Worm (Caenorhabditis elegans): Measurements from ENCODE around the gene F13E9.15.

The F13E9.15 gene

DNA sequence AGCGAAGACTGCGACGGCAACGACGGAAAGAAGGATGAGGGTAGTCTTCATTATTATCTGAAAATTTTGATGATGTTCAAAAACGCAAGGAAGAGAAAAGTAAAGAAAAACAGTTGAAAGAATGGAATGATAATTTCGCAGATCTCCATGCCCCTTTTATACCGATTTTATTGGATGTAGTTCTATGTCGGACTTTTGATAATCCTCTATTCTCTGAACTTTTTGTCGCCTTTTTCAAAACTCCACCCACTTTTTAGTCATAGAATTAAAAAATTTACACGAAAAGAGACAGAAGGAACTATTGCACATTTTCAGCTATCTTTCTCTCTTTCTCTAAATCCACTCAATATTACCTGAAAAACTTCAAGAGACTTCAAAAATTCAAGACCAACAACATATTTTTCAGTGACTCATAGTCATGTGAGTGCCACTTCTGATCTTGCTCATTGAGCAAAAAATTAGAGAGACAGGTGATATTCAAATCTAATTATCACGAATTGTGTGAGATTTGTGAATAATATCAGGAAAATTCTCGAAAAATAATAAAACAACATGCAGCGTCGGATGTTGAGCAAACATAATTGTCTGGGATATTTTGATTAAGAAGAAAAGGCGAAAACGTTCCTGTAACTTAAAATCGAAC lies at the start of gene F13E9.15:
Gene F13E9.15, minus strand, starts transcription at position 51 of the 643 bp plus-strand sequence.
- TF ChIP-seq zim-3 (tag; optimal IDR thresholded peaks at IDR 0.05) (no peak), ets-4 (GFP tag; optimal IDR thresholded peaks at IDR 0.05) (no peak), pha-4 (tag; optimal IDR thresholded peaks at IDR 0.05) (no peak), ztf-22 (GFP tag; optimal IDR thresholded peaks at IDR 0.05) (no peak), dpl-1 (GFP tag; optimal IDR thresholded peaks at IDR 0.05) (no peak)

- TF ChIP-seq ceh-100 (GFP tag; IDR thresholded peaks at IDR 0.05): no peak
- TF ChIP-seq K12H6.12 (tag; optimal IDR thresholded peaks at IDR 0.05): peak; percentile 49
- peak; percentile 48 for TF ChIP-seq unc-62 (GFP tag; optimal IDR thresholded peaks at IDR 0.05)
- TF ChIP-seq hlh-26 (GFP tag; conservative IDR thresholded peaks at IDR 0.05): no peak
- no peak for TF ChIP-seq zfh-2 (GFP tag; conservative IDR thresholded peaks at IDR 0.05)
- TF ChIP-seq dox-1 (GFP tag; IDR thresholded peaks at IDR 0.05): no peak
- TF ChIP-seq egl-18 (GFP tag; IDR thresholded peaks at IDR 0.05): no peak
- no peak for TF ChIP-seq aptf-2 (GFP tag; conservative IDR thresholded peaks at IDR 0.05)
- no peak for TF ChIP-seq dpl-1 (GFP tag; optimal IDR thresholded peaks at IDR 0.05)
- no peak for TF ChIP-seq mel-28 (tag; optimal IDR thresholded peaks at IDR 0.05; ENCODE audit: borderline replicate concordance)
- TF ChIP-seq fkh-3 (tag; optimal IDR thresholded peaks at IDR 0.05): no peak
- no peak; the same call in 1 of the 2 replicates for TF ChIP-seq pbrm-1 (GFP tag; IDR thresholded peaks at IDR 0.05)
- no peak for TF ChIP-seq ztf-25 (GFP tag; IDR thresholded peaks at IDR 0.05)
- no peak for TF ChIP-seq sdz-38 (tag; optimal IDR thresholded peaks at IDR 0.05)
- no peak for TF ChIP-seq Y95B8A.8 (GFP tag; IDR thresholded peaks at IDR 0.05)
- no peak for TF ChIP-seq ekl-4 (GFP tag; IDR thresholded peaks at IDR 0.05)
- TF ChIP-seq ceh-91 (GFP tag; IDR thresholded peaks at IDR 0.05): no peak
- no peak for TF ChIP-seq ceh-58 (GFP tag; IDR thresholded peaks at IDR 0.05)
- no peak for TF ChIP-seq him-1 (tag; optimal IDR thresholded peaks at IDR 0.05)
- TF ChIP-seq xnd-1 (tag; optimal IDR thresholded peaks at IDR 0.05): peak; percentile 81
- no peak for TF ChIP-seq Y67H2A.10 (GFP tag; conservative IDR thresholded peaks at IDR 0.05)
- TF ChIP-seq Y53G8AR.9 (GFP tag; conservative IDR thresholded peaks at IDR 0.05): no peak
- TF ChIP-seq ceh-79 (tag; optimal IDR thresholded peaks at IDR 0.05): no peak
- no peak for TF ChIP-seq F39B2.1 (GFP tag; IDR thresholded peaks at IDR 0.05)
- TF ChIP-seq ztf-22 (GFP tag; optimal IDR thresholded peaks at IDR 0.05): no peak
- no peak for TF ChIP-seq F49E8.2 (tag; optimal IDR thresholded peaks at IDR 0.05; ENCODE audit: insufficient read depth)
- TF ChIP-seq ZK185.1 (tag; optimal IDR thresholded peaks at IDR 0.05; ENCODE audit: poor library complexity, severe bottlenecking): no peak
- no peak for TF ChIP-seq snpc-4 (GFP tag; optimal IDR thresholded peaks at IDR 0.05)
- peak in 2 of 4 experiments; percentile 2 to 15 for TF ChIP-seq snpc-4 (tag; optimal IDR thresholded peaks at IDR 0.05)
- no peak for TF ChIP-seq tbp1 (GFP tag; optimal IDR thresholded peaks at IDR 0.05)
- no peak for TF ChIP-seq zim-3 (tag; optimal IDR thresholded peaks at IDR 0.05)
- TF ChIP-seq nhr-120 (GFP tag; IDR thresholded peaks at IDR 0.05): no peak
- peak; percentile 87 for TF ChIP-seq F33H1.4 (GFP tag; IDR thresholded peaks at IDR 0.05)
- no peak for TF ChIP-seq mes-4 (tag; optimal IDR thresholded peaks at IDR 0.05)
- TF ChIP-seq hsf-1 (GFP tag; IDR thresholded peaks at IDR 0.05): no peak
- no peak for TF ChIP-seq egl-44 (GFP tag; IDR thresholded peaks at IDR 0.05)
- TF ChIP-seq F55B11.4 (tag; optimal IDR thresholded peaks at IDR 0.05; ENCODE audit: borderline replicate concordance, insufficient read depth): no peak
- TF ChIP-seq B0019.2 (GFP tag; conservative IDR thresholded peaks at IDR 0.05): no peak
- TF ChIP-seq egrh-3 (GFP tag; IDR thresholded peaks at IDR 0.05): no peak
- no peak for TF ChIP-seq efl-1 (GFP tag; optimal IDR thresholded peaks at IDR 0.05)
- no peak for TF ChIP-seq hrde-1 (tag; optimal IDR thresholded peaks at IDR 0.05; ENCODE audit: borderline replicate concordance)
- TF ChIP-seq T26A5.8 (tag; optimal IDR thresholded peaks at IDR 0.05): no peak
- TF ChIP-seq aptf-3 (GFP tag; IDR thresholded peaks at IDR 0.05): no peak
Measured at ce11 chrIV:10936906-10937540, 47.4 kb upstream of the F13E9.15 start, which contains the start of gene fic-1. Gene fic-1 (plus strand): TSS chrIV:10937454.
